Worm (Caenorhabditis elegans) whole organism, late embryonic: ENCODE measurements around the gene Y22D7AL.7.

Experiments used
- C38D4.7 ChIP-seq: fragments of 200-800 bp; sonication (Bioruptor generic); optimal IDR thresholded peaks from 2 replicates; lab custom pipeline; 2018; ENCODE audit warnings: mild to moderate bottlenecking, missing genetic modification characterization, moderate library complexity, missing compliant biosample characterization
- K02D7.2 ChIP-seq: sonication (generic microtip); optimal IDR thresholded peaks from 2 replicates; lab custom pipeline; 2017; ENCODE audit warnings: mild to moderate bottlenecking, missing genetic modification characterization, missing compliant biosample characterization
- K09A11.1 ChIP-seq: sonication (generic microtip); optimal IDR thresholded peaks from 2 replicates; lab custom pipeline; 2017; ENCODE audit warnings: antibody characterized with exemption, mild to moderate bottlenecking, missing genetic modification characterization, missing compliant biosample characterization; ENCODE audit not compliant: insufficient read depth
- T23F11.4 ChIP-seq: fragments of 200-800 bp; sonication (Bioruptor generic); optimal IDR thresholded peaks from 2 replicates; lab custom pipeline; 2018; ENCODE audit warnings: mild to moderate bottlenecking, missing genetic modification characterization, missing compliant biosample characterization
- Y22D7AL.16 ChIP-seq: sonication (generic microtip); optimal IDR thresholded peaks from 2 replicates; lab custom pipeline; 2016; ENCODE audit warnings: missing genetic modification characterization, missing compliant biosample characterization
- ama-1 ChIP-seq: fragments of 150-350 bp; optimal IDR thresholded peaks from 2 replicates; lab custom pipeline; 2014
- ceh-2 ChIP-seq: sonication (generic microtip); optimal IDR thresholded peaks from 2 replicates; lab custom pipeline; 2016; ENCODE audit warnings: missing genotype, missing genetic modification characterization, missing compliant biosample characterization
- ceh-31 ChIP-seq: sonication (generic microtip); optimal IDR thresholded peaks from 2 replicates; lab custom pipeline; 2016; ENCODE audit warnings: missing genetic modification characterization, missing compliant biosample characterization
- ceh-48 ChIP-seq: sonication (generic microtip); optimal IDR thresholded peaks from 2 replicates; lab custom pipeline; 2016; ENCODE audit warnings: missing genetic modification characterization, inconsistent platforms, missing compliant biosample characterization
- ceh-9 ChIP-seq: sonication (generic microtip); optimal IDR thresholded peaks from 2 replicates; lab custom pipeline; 2016; ENCODE audit warnings: mild to moderate bottlenecking, missing genetic modification characterization, inconsistent platforms, missing compliant biosample characterization
- che-1 ChIP-seq: sonication (generic microtip); optimal IDR thresholded peaks from 2 replicates; lab custom pipeline; 2016; ENCODE audit warnings: mild to moderate bottlenecking, missing genetic modification characterization, missing compliant biosample characterization
- elt-2 ChIP-seq: sonication (generic microtip); optimal IDR thresholded peaks from 2 replicates; lab custom pipeline; 2016; ENCODE audit warnings: missing genetic modification reagents, missing genetic modification characterization, missing compliant biosample characterization
- elt-4 ChIP-seq: sonication (generic microtip); optimal IDR thresholded peaks from 2 replicates; lab custom pipeline; 2016; ENCODE audit warnings: missing genetic modification characterization, missing compliant biosample characterization
- fkh-10 ChIP-seq: fragments of 150-350 bp; optimal IDR thresholded peaks from 2 replicates; lab custom pipeline; 2014; ENCODE audit warnings: missing biosample characterization, missing genetic modification reagents, missing genetic modification characterization
- gmeb-2 ChIP-seq: sonication (generic microtip); optimal IDR thresholded peaks from 2 replicates; lab custom pipeline; 2016; ENCODE audit warnings: missing genetic modification characterization, inconsistent platforms, missing compliant biosample characterization
- hlh-15 ChIP-seq: sonication (generic microtip); optimal IDR thresholded peaks from 2 replicates; lab custom pipeline; 2016; ENCODE audit warnings: missing genetic modification characterization, missing compliant biosample characterization
- hlh-30 ChIP-seq: sonication (generic microtip); optimal IDR thresholded peaks from 2 replicates; lab custom pipeline; 2017; ENCODE audit warnings: antibody characterized with exemption, missing genetic modification characterization, missing compliant biosample characterization; ENCODE audit not compliant: insufficient read depth
- hlh-6 ChIP-seq: sonication (generic microtip); optimal IDR thresholded peaks from 2 replicates; lab custom pipeline; 2016; ENCODE audit warnings: missing genotype, missing genetic modification characterization, missing compliant biosample characterization
- hlh-8 ChIP-seq: sonication (generic microtip); optimal IDR thresholded peaks from 2 replicates; lab custom pipeline; 2016; ENCODE audit warnings: missing genotype, missing genetic modification characterization, missing compliant biosample characterization
- lim-6 ChIP-seq: sonication (generic microtip); optimal IDR thresholded peaks from 2 replicates; lab custom pipeline; 2016; ENCODE audit warnings: missing genetic modification characterization, missing compliant biosample characterization
- mec-3 ChIP-seq: sonication (generic microtip); optimal IDR thresholded peaks from 2 replicates; lab custom pipeline; 2016; ENCODE audit warnings: borderline replicate concordance, missing genetic modification characterization, missing compliant biosample characterization
- nhr-11 ChIP-seq: fragments of 150-350 bp; optimal IDR thresholded peaks from 2 replicates; lab custom pipeline; 2014; ENCODE audit warnings: missing biosample characterization, missing genetic modification characterization
- nhr-232 ChIP-seq: sonication (generic microtip); optimal IDR thresholded peaks from 2 replicates; lab custom pipeline; 2016; ENCODE audit warnings: missing genetic modification characterization, missing compliant biosample characterization
- odd-2 ChIP-seq: sonication (generic microtip); optimal IDR thresholded peaks from 2 replicates; lab custom pipeline; 2017; ENCODE audit warnings: antibody characterized with exemption, mild to moderate bottlenecking, missing genetic modification characterization, missing compliant biosample characterization
- pag-3 ChIP-seq: sonication (generic microtip); optimal IDR thresholded peaks from 2 replicates; lab custom pipeline; 2016; ENCODE audit warnings: missing compliant biosample characterization, missing genetic modification characterization, borderline replicate concordance
- pat-9 ChIP-seq: fragments of 200-800 bp; sonication (Bioruptor generic); optimal IDR thresholded peaks from 2 replicates; lab custom pipeline; 2018; ENCODE audit warnings: mild to moderate bottlenecking, missing genetic modification characterization, moderate library complexity, missing compliant biosample characterization
- pha-4 ChIP-seq: fragments of 150-350 bp; optimal IDR thresholded peaks from 2 replicates; lab custom pipeline; 2018; ENCODE audit warnings: missing biosample characterization, missing genetic modification reagents, missing genetic modification characterization
- pros-1 ChIP-seq: fragments of 150-350 bp; optimal IDR thresholded peaks from 2 replicates; lab custom pipeline; 2014; ENCODE audit warnings: missing biosample characterization, missing genetic modification reagents, missing genetic modification characterization
- ref-2 ChIP-seq: sonication (generic microtip); optimal IDR thresholded peaks from 2 replicates; lab custom pipeline; 2016; ENCODE audit warnings: missing genetic modification characterization, missing compliant biosample characterization
- rnt-1 ChIP-seq: sonication (generic microtip); optimal IDR thresholded peaks from 2 replicates; lab custom pipeline; 2016; ENCODE audit warnings: missing genetic modification characterization, missing compliant biosample characterization
- sdc-2 ChIP-seq: sonication (generic microtip); optimal IDR thresholded peaks from 2 replicates; lab custom pipeline; 2016; ENCODE audit warnings: missing genotype, missing genetic modification characterization, missing compliant biosample characterization
- sox-2 ChIP-seq: fragments of 200-800 bp; sonication (Bioruptor generic); IDR thresholded peaks from 2 replicates; pipeline ENCODE4 v1.3.6; 2022; ENCODE audit warnings: missing genetic modification reagents, missing genetic modification characterization, missing compliant biosample characterization
- sox-4 ChIP-seq: sonication (generic microtip); optimal IDR thresholded peaks from 2 replicates; lab custom pipeline; 2017; ENCODE audit warnings: mild to moderate bottlenecking, missing genetic modification characterization, inconsistent platforms, missing compliant biosample characterization
- syd-9 ChIP-seq: sonication (generic microtip); optimal IDR thresholded peaks from 2 replicates; lab custom pipeline; 2016; ENCODE audit warnings: mild to moderate bottlenecking, missing genetic modification characterization, moderate library complexity, missing compliant biosample characterization
- ttx-3 ChIP-seq: sonication (generic microtip); optimal IDR thresholded peaks from 2 replicates; lab custom pipeline; 2016; ENCODE audit warnings: missing genetic modification reagents, missing genetic modification characterization, missing compliant biosample characterization
- unc-3 ChIP-seq, 2 experiments: fragments of 200-800 bp in 1 of 2; sonication (Bioruptor generic) in 1 of 2; sonication (generic microtip) in 1 of 2; conservative IDR thresholded peaks in 1 of 2; optimal IDR thresholded peaks in 1 of 2; 2 replicates each; pipeline versions ENCODE4 v1.3.6 to Lab custom; 2016 to 2022; ENCODE audit warnings: missing compliant biosample characterization in 2 of 2, missing genetic modification characterization in 2 of 2, missing genetic modification reagents in 1 of 2
- unc-55 ChIP-seq: sonication (generic microtip); optimal IDR thresholded peaks from 2 replicates; lab custom pipeline; 2017; ENCODE audit warnings: missing biosample characterization, missing genetic modification reagents, missing genetic modification characterization
- unc-86 ChIP-seq: sonication (generic microtip); optimal IDR thresholded peaks from 2 replicates; lab custom pipeline; 2016; ENCODE audit warnings: missing genetic modification characterization, missing compliant biosample characterization

The Y22D7AL.7 gene

ce11 chrIII:1612974-1613568, 36.5 kb downstream of the Y22D7AL.7 start:
- TF ChIP-seq hlh-6 (no peak), T23F11.4 (GFP tag; lab: Kevin White, UChicago) (no peak), K02D7.2 (tag; lab: Kevin White, UChicago) (no peak), sox-2 (no peak)
- TF ChIP-seq, all 69 proteins: peak for 0

DNA sequence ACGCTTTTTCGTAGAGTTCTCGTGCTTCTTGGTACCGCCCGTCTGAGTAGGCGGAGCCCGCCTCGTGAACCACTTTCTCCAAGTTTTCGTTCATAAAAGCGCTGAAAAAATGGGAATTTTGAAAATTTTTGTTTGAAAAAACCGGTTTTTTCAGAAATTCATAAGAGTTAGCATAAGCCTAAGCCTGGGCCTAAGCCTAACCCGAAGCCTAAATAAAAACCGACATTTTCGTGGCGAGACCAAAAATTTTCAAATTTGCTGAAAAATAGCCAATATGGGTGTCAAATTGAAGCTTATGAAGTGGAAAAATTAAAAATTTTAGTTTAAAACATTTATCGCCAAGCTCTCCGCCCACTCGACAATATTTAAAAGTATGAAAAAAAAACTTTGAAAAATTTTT, 37.4 kb downstream of the Y22D7AL.7 start, which contains the start of gene Y22D7AL.9:
TSS of gene Y22D7AL.9 (minus strand) at position 101 of the 400 bp plus-strand sequence.
- TF ChIP-seq hlh-30 (tag; lab: Kevin White, UChicago) (no peak), hlh-6 (no peak), rnt-1 (tag; lab: Kevin White, UChicago) (no peak), ama-1 (no peak), unc-86 (tag; lab: Kevin White, UChicago) (no peak), elt-2 (no peak), nhr-11 (no peak), ceh-9 (tag; lab: Kevin White, UChicago) (no peak), ceh-31 (tag; lab: Kevin White, UChicago) (no peak), odd-2 (no peak), unc-55 (GFP tag; lab: Kevin White, UChicago) (no peak), pat-9 (no peak), che-1 (tag; lab: Kevin White, UChicago) (no peak)

DNA sequence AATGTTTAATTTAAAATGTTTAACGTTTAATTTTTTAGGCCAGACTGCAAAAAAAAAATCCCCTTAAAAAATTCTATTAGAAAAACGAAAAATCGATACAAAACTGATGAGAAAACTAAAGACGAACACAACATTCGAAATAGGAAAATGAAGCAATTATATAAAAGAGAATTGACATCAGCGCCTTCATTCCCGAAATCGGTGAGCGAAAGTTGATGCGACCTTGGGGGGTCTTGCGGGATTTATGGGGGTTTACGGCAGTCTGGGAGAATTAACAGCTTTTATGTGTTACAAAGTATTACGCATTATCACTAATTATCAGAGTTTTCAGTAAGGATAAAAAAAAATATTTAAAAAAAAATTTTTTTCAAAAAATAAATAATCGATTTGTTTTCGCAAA, 37.9 kb downstream of the Y22D7AL.7 start:
- no peak for TF ChIP-seq nhr-232
- TF ChIP-seq hlh-15 (tag; lab: Kevin White, UChicago) = no peak
- TF ChIP-seq unc-86 (tag; lab: Kevin White, UChicago) = no peak

DNA sequence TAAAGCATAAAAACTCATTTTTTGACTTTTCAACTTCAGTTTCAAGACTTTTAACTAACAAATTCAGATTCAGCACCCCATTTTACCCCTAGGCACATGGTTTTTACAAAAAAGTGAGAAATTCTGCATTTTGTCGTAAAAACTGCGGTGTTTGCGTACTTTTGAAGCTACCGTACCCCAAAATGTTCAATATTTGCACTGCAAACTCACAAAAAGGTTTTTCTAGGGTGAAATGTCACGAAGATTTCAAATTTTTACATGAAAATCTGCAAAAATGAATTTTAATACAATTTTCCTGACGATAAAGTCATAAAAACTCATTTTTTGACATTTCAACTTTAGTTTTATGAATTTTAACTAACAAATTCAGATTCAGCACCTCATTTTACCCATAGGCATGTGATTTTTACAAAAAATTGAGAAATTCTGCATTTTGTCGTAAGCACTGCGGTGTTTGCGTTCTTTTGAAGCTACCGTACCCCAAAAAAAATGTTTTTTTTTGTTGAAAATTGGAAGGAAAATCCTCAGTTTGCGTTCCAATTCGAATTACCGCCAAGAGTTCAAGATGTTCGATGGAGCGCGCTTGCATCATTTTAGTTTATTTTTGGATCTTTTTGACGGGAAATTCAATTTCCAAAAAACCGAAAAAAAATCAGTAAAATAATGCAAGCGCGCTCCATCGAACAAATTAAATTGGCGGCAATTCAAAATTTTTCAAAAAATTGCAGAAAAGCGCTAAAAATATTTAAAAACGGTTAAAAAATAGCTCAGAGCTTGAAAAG, 39.9 kb downstream of the Y22D7AL.7 start:
- TF ChIP-seq pros-1 (tag; lab: Kevin White, UChicago) (no peak), gmeb-2 (tag; lab: Kevin White, UChicago) (peak; percentile 28), lim-6 (no peak), ceh-9 (tag; lab: Kevin White, UChicago) (no peak), che-1 (tag; lab: Kevin White, UChicago) (no peak)

DNA sequence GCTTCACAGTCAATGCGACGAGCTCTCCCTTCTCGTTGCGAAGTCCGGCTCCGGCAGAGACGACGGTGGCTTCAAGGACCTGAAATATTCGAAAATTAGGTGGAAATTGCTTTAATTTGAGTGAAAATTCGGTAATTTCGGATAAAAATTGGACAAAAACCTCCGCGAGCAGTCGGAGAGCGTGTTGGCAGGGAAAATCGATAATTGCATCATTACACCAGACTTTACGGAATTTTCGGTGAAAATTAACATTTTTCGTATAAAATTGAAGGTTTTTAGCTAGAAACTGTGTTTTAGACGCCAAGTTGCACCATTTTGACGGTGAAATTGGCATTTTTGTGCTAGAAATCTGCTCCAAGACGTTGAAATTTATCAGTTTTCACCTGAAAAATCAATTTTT, 41.8 kb downstream of the Y22D7AL.7 start:
- TF ChIP-seq ceh-48 (tag; lab: Kevin White, UChicago) = peak; percentile 45
- no peak for TF ChIP-seq unc-55 (GFP tag; lab: Kevin White, UChicago)
- TF ChIP-seq K09A11.1 = no peak
- TF ChIP-seq, all 69 proteins: peak for 1

ce11 chrIII:1618915-1619314, 42.4 kb downstream of the Y22D7AL.7 start, which contains the start of gene Y22D7AL.10:
Gene Y22D7AL.10, minus strand, starts transcription at chrIII:1618929.
- TF ChIP-seq ref-2 (peak; percentile 97), K09A11.1 (peak; percentile 92), ttx-3 (tag; lab: Kevin White, UChicago) (peak; percentile 79), fkh-10 (GFP tag; lab: Kevin White, UChicago) (peak; percentile 55), elt-2 (peak; percentile 93), sox-4 (peak; percentile 54), unc-55 (GFP tag; lab: Kevin White, UChicago) (no peak), elt-4 (no peak), mec-3 (tag; lab: Kevin White, UChicago) (no peak), hlh-8 (tag; lab: Kevin White, UChicago) (peak; percentile 79), che-1 (tag; lab: Kevin White, UChicago) (peak; percentile 72), ceh-2 (tag; lab: Kevin White, UChicago) (peak; percentile 85), sox-2 (peak; percentile 64), pag-3 (tag; lab: Kevin White, UChicago) (no peak), Y22D7AL.16 (tag; lab: Kevin White, UChicago) (peak; percentile 20), sdc-2 (tag; lab: Kevin White, UChicago) (peak; percentile 73), unc-3 (GFP tag; conservative IDR thresholded peaks at IDR 0.05; lab: Robert Waterston, UW) (0 out of 2 replicates have a peak, but pooled peaks have one; percentile 45), unc-3 (tag; optimal IDR thresholded peaks at IDR 0.05; lab: Kevin White, UChicago) (peak; percentile 82), gmeb-2 (tag; lab: Kevin White, UChicago) (peak; percentile 74), pha-4 (tag; lab: Kevin White, UChicago) (no peak), rnt-1 (tag; lab: Kevin White, UChicago) (peak; percentile 96), nhr-11 (no peak), syd-9 (tag; lab: Kevin White, UChicago) (peak; percentile 85), ceh-9 (tag; lab: Kevin White, UChicago) (no peak), C38D4.7 (GFP tag; lab: Kevin White, UChicago) (peak; percentile 66)
